Fruit fly (Drosophila melanogaster) whole organism, embryonic: ENCODE results near the gene CG5390.
A peak's percentile ranks its signal among the peaks of the same experiment; 100 is the strongest.

Source experiments
- Antp ChIP-seq: fragments of 200-800 bp; sonication (Bioruptor generic); optimal IDR thresholded peaks from 3 replicates; lab custom pipeline; 2016; ENCODE audit warnings: missing biosample characterization, missing genetic modification characterization
- BtbVII ChIP-seq: fragments of 200-800 bp; sonication (Bioruptor generic); optimal IDR thresholded peaks from 3 replicates; lab custom pipeline; 2017; ENCODE audit warnings: missing biosample characterization, mild to moderate bottlenecking, missing genetic modification characterization
- CG1024 ChIP-seq: fragments of 200-800 bp; sonication (Bioruptor generic); IDR thresholded peaks from 2 replicates; pipeline ENCODE4 v1.3.6; 2022; ENCODE audit warnings: missing biosample characterization, missing genetic modification characterization
- CG10979 ChIP-seq: fragments of 200-800 bp; sonication (Bioruptor generic); optimal IDR thresholded peaks from 2 replicates; lab custom pipeline; 2018; ENCODE audit warnings: missing biosample characterization, mild to moderate bottlenecking, missing genetic modification characterization, moderate library complexity
- CG1602 ChIP-seq: fragments of 200-800 bp; sonication (Bioruptor generic); optimal IDR thresholded peaks from 3 replicates; lab custom pipeline; 2016; ENCODE audit warnings: missing biosample characterization, missing genetic modification characterization
- CG17912 ChIP-seq: fragments of 200-800 bp; sonication (Bioruptor generic); optimal IDR thresholded peaks from 2 replicates; lab custom pipeline; 2018; ENCODE audit warnings: missing biosample characterization, mild to moderate bottlenecking, missing genetic modification characterization
- CG2116 ChIP-seq: fragments of 200-800 bp; sonication (Bioruptor generic); optimal IDR thresholded peaks from 3 replicates; lab custom pipeline; 2018; ENCODE audit warnings: missing biosample characterization, mild to moderate bottlenecking, missing genetic modification characterization
- CG30020 ChIP-seq: fragments of 200-800 bp; optimal IDR thresholded peaks from 2 replicates; lab custom pipeline; 2019; ENCODE audit warnings: missing biosample characterization, mild to moderate bottlenecking, missing genetic modification characterization, moderate library complexity
- CG31388 ChIP-seq: fragments of 200-800 bp; sonication (Bioruptor generic); optimal IDR thresholded peaks from 2 replicates; lab custom pipeline; 2016; ENCODE audit warnings: missing biosample characterization, missing genetic modification characterization
- CG31441 ChIP-seq: fragments of 200-800 bp; sonication (Bioruptor generic); IDR thresholded peaks from 2 replicates; pipeline ENCODE4 v1.3.6; 2022; ENCODE audit warnings: missing biosample characterization, missing genetic modification characterization
- CG3163 ChIP-seq: fragments of 200-800 bp; sonication (Bioruptor generic); optimal IDR thresholded peaks from 3 replicates; lab custom pipeline; 2016; ENCODE audit warnings: missing biosample characterization, missing genetic modification characterization
- CG42726 ChIP-seq: fragments of 200-800 bp; sonication (Bioruptor generic); IDR thresholded peaks from 2 replicates; pipeline ENCODE4 v1.3.6; 2022; ENCODE audit warnings: missing biosample characterization, missing genetic modification characterization; ENCODE audit not compliant: partially characterized antibody
- CG4328 ChIP-seq: fragments of 200-800 bp; sonication (Bioruptor generic); optimal IDR thresholded peaks from 3 replicates; lab custom pipeline; 2017; ENCODE audit warnings: missing biosample characterization, missing genetic modification reagents, missing genetic modification characterization
- CG4707 ChIP-seq: fragments of 200-800 bp; sonication (Bioruptor generic); optimal IDR thresholded peaks from 2 replicates; lab custom pipeline; 2018; ENCODE audit warnings: missing biosample characterization, mild to moderate bottlenecking, missing genetic modification characterization, moderate library complexity
- CG4820 ChIP-seq: fragments of 200-800 bp; sonication (Bioruptor generic); optimal IDR thresholded peaks from 3 replicates; lab custom pipeline; 2016; ENCODE audit warnings: missing biosample characterization, missing genetic modification characterization
- CG5180 ChIP-seq: fragments of 200-800 bp; sonication (Bioruptor generic); optimal IDR thresholded peaks from 3 replicates; lab custom pipeline; 2017; ENCODE audit warnings: missing biosample characterization, missing genetic modification characterization, mild to moderate bottlenecking, moderate library complexity, missing genetic modification reagents
- CG5245 ChIP-seq: fragments of 200-800 bp; sonication (Bioruptor generic); optimal IDR thresholded peaks from 3 replicates; lab custom pipeline; 2016; ENCODE audit warnings: missing biosample characterization, missing genetic modification characterization
- CG5953 ChIP-seq: fragments of 200-800 bp; sonication (Bioruptor generic); IDR thresholded peaks from 2 replicates; pipeline ENCODE4 v1.3.6; 2022; ENCODE audit warnings: missing biosample characterization, missing genetic modification characterization
- CG7786 ChIP-seq: fragments of 200-800 bp; sonication (Bioruptor generic); optimal IDR thresholded peaks from 2 replicates; lab custom pipeline; 2016; ENCODE audit warnings: missing biosample characterization, missing genetic modification characterization
- CG7987 ChIP-seq: fragments of 200-800 bp; sonication (Bioruptor generic); optimal IDR thresholded peaks from 2 replicates; lab custom pipeline; 2018; ENCODE audit warnings: missing biosample characterization, mild to moderate bottlenecking, missing genetic modification characterization, moderate library complexity
- CG8924 ChIP-seq: fragments of 200-800 bp; optimal IDR thresholded peaks from 3 replicates; lab custom pipeline; 2019; ENCODE audit warnings: missing biosample characterization, mild to moderate bottlenecking, missing genetic modification characterization, moderate library complexity
- CG8944 ChIP-seq: fragments of 200-800 bp; sonication (Bioruptor generic); optimal IDR thresholded peaks from 3 replicates; lab custom pipeline; 2016; ENCODE audit warnings: missing biosample characterization, missing genetic modification characterization
- CoRest ChIP-seq: fragments of 200-800 bp; sonication (Bioruptor generic); optimal IDR thresholded peaks from 3 replicates; lab custom pipeline; 2018; ENCODE audit warnings: missing biosample characterization, mild to moderate bottlenecking, missing genetic modification characterization, moderate library complexity
- Dad ChIP-seq: fragments of 200-800 bp; sonication (Bioruptor generic); optimal IDR thresholded peaks from 3 replicates; lab custom pipeline; 2016; ENCODE audit warnings: missing biosample characterization, missing genetic modification characterization
- Deaf1 ChIP-seq: fragments of 200-800 bp; optimal IDR thresholded peaks from 3 replicates; lab custom pipeline; 2019; ENCODE audit warnings: missing biosample characterization, mild to moderate bottlenecking, missing genetic modification characterization, moderate library complexity
- Dek ChIP-seq: fragments of 200-800 bp; sonication (Bioruptor generic); optimal IDR thresholded peaks from 3 replicates; lab custom pipeline; 2019; ENCODE audit warnings: missing biosample characterization, mild to moderate bottlenecking, missing genetic modification characterization, moderate library complexity
- Dip3 ChIP-seq: fragments of 200-800 bp; sonication (Bioruptor generic); optimal IDR thresholded peaks from 3 replicates; lab custom pipeline; 2016; ENCODE audit warnings: missing biosample characterization, missing genetic modification characterization
- Hmr ChIP-seq: fragments of 200-800 bp; sonication (Bioruptor generic); optimal IDR thresholded peaks from 3 replicates; lab custom pipeline; 2017; ENCODE audit warnings: mild to moderate bottlenecking, missing biosample characterization, missing genetic modification reagents, missing genetic modification characterization
- Max ChIP-seq: fragments of 200-800 bp; sonication (Bioruptor generic); optimal IDR thresholded peaks from 2 replicates; lab custom pipeline; 2016; ENCODE audit warnings: missing biosample characterization, mild to moderate bottlenecking, missing genetic modification characterization
- Mes4 ChIP-seq: fragments of 200-800 bp; sonication (Bioruptor generic); optimal IDR thresholded peaks from 2 replicates; lab custom pipeline; 2016; ENCODE audit warnings: missing biosample characterization, missing genetic modification characterization
- Neu2 ChIP-seq: fragments of 200-800 bp; sonication (Bioruptor generic); optimal IDR thresholded peaks from 3 replicates; lab custom pipeline; 2016; ENCODE audit warnings: missing biosample characterization, missing genetic modification characterization, borderline replicate concordance
- Nf-YA ChIP-seq: fragments of 200-800 bp; sonication (Bioruptor generic); IDR thresholded peaks from 2 replicates; pipeline ENCODE4 v1.3.6; 2022; ENCODE audit warnings: missing biosample characterization, missing genetic modification characterization
- Pdp1 ChIP-seq, 2 experiments: fragments of 200-800 bp; sonication (Bioruptor generic); optimal IDR thresholded peaks; 3 replicates each; lab custom pipeline; 2016; ENCODE audit warnings: missing biosample characterization in 2 of 2, missing genetic modification characterization in 2 of 2, mild to moderate bottlenecking in 1 of 2, moderate library complexity in 1 of 2
- Ptx1 ChIP-seq: fragments of 200-800 bp; sonication (Bioruptor generic); IDR thresholded peaks from 2 replicates; pipeline ENCODE4 v1.3.6; 2022; ENCODE audit warnings: missing biosample characterization, missing genetic modification characterization
- Six4 ChIP-seq: fragments of 200-800 bp; sonication (Bioruptor generic); optimal IDR thresholded peaks from 2 replicates; lab custom pipeline; 2016; ENCODE audit warnings: missing biosample characterization, missing genetic modification characterization
- Spps ChIP-seq: fragments of 200-800 bp; sonication (Bioruptor generic); optimal IDR thresholded peaks from 2 replicates; lab custom pipeline; 2018; ENCODE audit warnings: missing biosample characterization, mild to moderate bottlenecking, missing genetic modification characterization
- Taf1 ChIP-seq: fragments of 200-800 bp; sonication (Bioruptor generic); IDR thresholded peaks from 2 replicates; pipeline ENCODE4 v1.3.6; 2022; ENCODE audit warnings: missing biosample characterization, missing genetic modification characterization
- amos ChIP-seq: fragments of 200-800 bp; sonication (Bioruptor generic); IDR thresholded peaks from 2 replicates; pipeline ENCODE4 v1.3.6; 2022; ENCODE audit warnings: missing biosample characterization, missing genetic modification characterization; ENCODE audit not compliant: partially characterized antibody
- ato ChIP-seq: fragments of 200-800 bp; sonication (Bioruptor generic); IDR thresholded peaks from 2 replicates; pipeline ENCODE4 v1.3.6; 2022; ENCODE audit warnings: missing biosample characterization, missing genetic modification characterization; ENCODE audit not compliant: partially characterized antibody
- cg ChIP-seq: fragments of 200-800 bp; sonication (Bioruptor generic); optimal IDR thresholded peaks from 3 replicates; lab custom pipeline; 2019; ENCODE audit warnings: missing biosample characterization, mild to moderate bottlenecking, missing genetic modification characterization, moderate library complexity
- dm ChIP-seq: fragments of 200-800 bp; sonication (Bioruptor generic); optimal IDR thresholded peaks from 3 replicates; lab custom pipeline; 2016; ENCODE audit warnings: missing biosample characterization, missing genetic modification characterization
- her ChIP-seq: fragments of 200-800 bp; sonication (Bioruptor generic); optimal IDR thresholded peaks from 2 replicates; lab custom pipeline; 2016; ENCODE audit warnings: missing biosample characterization, missing genetic modification characterization
- jumu ChIP-seq: fragments of 200-800 bp; sonication (Bioruptor generic); optimal IDR thresholded peaks from 3 replicates; lab custom pipeline; 2016; ENCODE audit warnings: missing biosample characterization, missing genetic modification characterization
- kah ChIP-seq: fragments of 200-800 bp; sonication (Bioruptor generic); optimal IDR thresholded peaks from 2 replicates; lab custom pipeline; 2018; ENCODE audit warnings: missing biosample characterization, mild to moderate bottlenecking, missing genetic modification characterization
- mld ChIP-seq: fragments of 200-800 bp; sonication (Bioruptor generic); IDR thresholded peaks from 3 replicates; pipeline ENCODE4 v1.3.6; 2022; ENCODE audit warnings: missing biosample characterization, missing genetic modification characterization; ENCODE audit not compliant: partially characterized antibody
- nau ChIP-seq: fragments of 200-800 bp; sonication (Bioruptor generic); optimal IDR thresholded peaks from 3 replicates; lab custom pipeline; 2017; ENCODE audit warnings: missing biosample characterization, mild to moderate bottlenecking, missing genetic modification characterization, missing genetic modification reagents
- pum ChIP-seq: fragments of 200-800 bp; sonication (Bioruptor generic); optimal IDR thresholded peaks from 2 replicates; lab custom pipeline; 2016; ENCODE audit warnings: missing biosample characterization, missing genetic modification characterization
- scrt ChIP-seq: fragments of 200-800 bp; sonication (Bioruptor generic); optimal IDR thresholded peaks from 2 replicates; lab custom pipeline; 2018; ENCODE audit warnings: missing biosample characterization, mild to moderate bottlenecking, missing genetic modification characterization, moderate library complexity
- tx ChIP-seq: fragments of 200-800 bp; sonication (Bioruptor generic); optimal IDR thresholded peaks from 2 replicates; lab custom pipeline; 2016; ENCODE audit warnings: missing biosample characterization, missing genetic modification characterization
- unpg ChIP-seq: fragments of 200-800 bp; sonication (Bioruptor generic); optimal IDR thresholded peaks from 3 replicates; lab custom pipeline; 2018; ENCODE audit warnings: missing biosample characterization, mild to moderate bottlenecking, missing genetic modification characterization, moderate library complexity

CG5390 gene

DNA sequence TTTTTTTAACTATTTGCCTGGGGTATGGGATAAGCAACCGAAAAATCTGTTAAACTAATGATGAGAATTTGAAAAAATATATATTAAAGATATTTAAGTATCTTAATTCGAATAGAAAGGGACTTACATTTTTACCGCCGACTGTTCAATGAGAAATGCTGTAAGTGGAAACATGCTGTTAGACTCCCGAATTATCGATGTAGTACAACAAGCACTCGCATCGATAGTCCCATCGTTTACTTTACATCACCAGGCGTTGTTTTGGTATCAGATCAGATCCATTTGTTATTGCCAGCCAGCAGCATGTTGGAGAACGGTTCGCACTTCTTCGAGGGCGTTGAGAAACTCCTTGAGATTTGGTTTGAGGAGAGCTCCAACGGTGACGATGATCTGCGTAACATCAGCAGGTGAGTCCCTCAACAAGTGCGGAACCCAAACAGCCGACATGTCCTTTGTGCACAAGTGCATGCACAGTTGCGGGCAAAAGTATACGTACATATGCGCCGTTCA, 32.9 kb upstream of the CG5390 start, which contains the start of gene SamDC (continued):
- TF ChIP-seq CG5953, result no peak
- peak; percentile 57 for TF ChIP-seq unpg (GFP tag; lab: Kevin White, UChicago)
- TF ChIP-seq CG2116 (GFP tag; lab: Kevin White, UChicago), result peak; percentile 60
- peak; percentile 16 for TF ChIP-seq CG10979 (tag; lab: Kevin White, UChicago)
- peak; percentile 59 for TF ChIP-seq CG5180 (GFP tag; lab: Kevin White, UChicago)
- TF ChIP-seq dm (GFP tag; lab: Kevin White, UChicago), result peak; percentile 65
- peak; percentile 17 for TF ChIP-seq CG8944 (GFP tag; lab: Kevin White, UChicago)
- TF ChIP-seq Dek, result peak; percentile 68
- peak; percentile 66 for TF ChIP-seq CoRest (tag; lab: Kevin White, UChicago)
- TF ChIP-seq CG4328 (GFP tag; lab: Kevin White, UChicago), result no peak
- peak; percentile 79 for TF ChIP-seq ato
- TF ChIP-seq mld (GFP tag; lab: Robert Waterston, UW), result peak; percentile 85
- no peak for TF ChIP-seq CG31388 (GFP tag; lab: Kevin White, UChicago)
- TF ChIP-seq Neu2 (GFP tag; lab: Kevin White, UChicago), result no peak
- TF ChIP-seq cg (GFP tag; lab: Kevin White, UChicago), result no peak
- peak; percentile 16 for TF ChIP-seq CG7786 (GFP tag; lab: Kevin White, UChicago)
- TF ChIP-seq CG5245 (GFP tag; lab: Kevin White, UChicago), result peak; percentile 14
- peak; percentile 8 for TF ChIP-seq CG4707 (GFP tag; lab: Kevin White, UChicago)
- TF ChIP-seq Dip3 (GFP tag; lab: Kevin White, UChicago), result peak; percentile 24
- TF ChIP-seq CG30020 (tag; lab: Kevin White, UChicago), result peak; percentile 97
- TF ChIP-seq her (GFP tag; lab: Kevin White, UChicago), result peak; percentile 39
- TF ChIP-seq CG7987 (GFP tag; lab: Kevin White, UChicago), result peak; percentile 21
- TF ChIP-seq pum (GFP tag; lab: Kevin White, UChicago), result no peak
- no peak for TF ChIP-seq CG4820 (GFP tag; lab: Kevin White, UChicago)
- peak; percentile 82; the same call in 1 of the 2 replicates for TF ChIP-seq CG42726 (GFP tag; lab: Robert Waterston, UW)
- TF ChIP-seq BtbVII (GFP tag; lab: Kevin White, UChicago), result peak; percentile 36
- TF ChIP-seq Nf-YA (GFP tag; lab: Robert Waterston, UW), result no peak
- TF ChIP-seq Hmr, result peak; percentile 75
- TF ChIP-seq CG3163 (GFP tag; lab: Kevin White, UChicago), result no peak
- TF ChIP-seq amos, result peak; percentile 88; the same call in 1 of the 2 replicates
- TF ChIP-seq Six4 (GFP tag; lab: Kevin White, UChicago), result no peak
- TF ChIP-seq CG1602 (GFP tag; lab: Kevin White, UChicago), result peak; percentile 39
- TF ChIP-seq Mes4 (GFP tag; lab: Kevin White, UChicago), result no peak
- TF ChIP-seq Spps (tag; lab: Kevin White, UChicago), result no peak
- no peak for TF ChIP-seq CG17912 (GFP tag; lab: Kevin White, UChicago)
- TF ChIP-seq Ptx1 (GFP tag; lab: Robert Waterston, UW), result peak; percentile 44
- 0 out of 2 replicates have a peak, but pooled peaks have one; percentile 15 for TF ChIP-seq Taf1
- peak; percentile 63 for TF ChIP-seq CG8924 (tag; lab: Kevin White, UChicago)
- TF ChIP-seq scrt (GFP tag; lab: Kevin White, UChicago), result peak; percentile 46
- no peak for TF ChIP-seq tx (GFP tag; lab: Kevin White, UChicago)
- TF ChIP-seq Dad (GFP tag; lab: Kevin White, UChicago), result peak; percentile 5
- peak; percentile 4 for TF ChIP-seq Max (GFP tag; lab: Kevin White, UChicago)
- peak; percentile 49; the same call in 1 of the 2 replicates for TF ChIP-seq CG31441 (GFP tag; lab: Robert Waterston, UW)
- TF ChIP-seq nau, result no peak
- peak; percentile 43 for TF ChIP-seq Antp (GFP tag; lab: Kevin White, UChicago)
- TF ChIP-seq Pdp1 (GFP tag; optimal IDR thresholded peaks at IDR 0.05; lab: Kevin White, UChicago), result peak; percentile 2 to 82
- no peak for TF ChIP-seq Deaf1 (tag; lab: Kevin White, UChicago)
- peak; percentile 25 for TF ChIP-seq jumu (GFP tag; lab: Kevin White, UChicago)
- no peak for TF ChIP-seq kah
- TF ChIP-seq CG1024, result peak; percentile 95
